Fruit fly (Drosophila melanogaster): ENCODE results near the gene CG13855.

The CG13855 gene

dm6 chr3R:22367126-22368076, 38.3 kb upstream of the CG13855 start, which contains the start of the genes Polr3F and PyK:
Gene Polr3F, minus strand, starts transcription at chr3R:22367373.
Gene PyK, plus strand, starts transcription at chr3R:22367536.
- TF ChIP-seq Nf-YA (GFP tag; IDR thresholded peaks at IDR 0.05): no peak
- no peak for TF ChIP-seq CG5245 (GFP tag; optimal IDR thresholded peaks at IDR 0.05)
- TF ChIP-seq Gug (GFP tag; IDR thresholded peaks at IDR 0.05): no peak
- TF ChIP-seq wdn (GFP tag; IDR thresholded peaks at IDR 0.05): no peak
- TF ChIP-seq CG11456 (GFP tag; IDR thresholded peaks at IDR 0.05): no peak
- TF ChIP-seq CG12219 (GFP tag; optimal IDR thresholded peaks at IDR 0.05): no peak
- no peak for TF ChIP-seq CG15479 (GFP tag; optimal IDR thresholded peaks at IDR 0.05)
- no peak for TF ChIP-seq grn (GFP tag; optimal IDR thresholded peaks at IDR 0.05)
- no peak for TF ChIP-seq fu2 (GFP tag; optimal IDR thresholded peaks at IDR 0.05)
- peak; percentile 50; the same call in 1 of the 2 replicates for TF ChIP-seq CG31441 (GFP tag; IDR thresholded peaks at IDR 0.05)
- TF ChIP-seq CG43689 (GFP tag; IDR thresholded peaks at IDR 0.05): no peak
- TF ChIP-seq gt (GFP tag; IDR thresholded peaks at IDR 0.05): no peak
- TF ChIP-seq CG11247 (GFP tag; IDR thresholded peaks at IDR 0.05): no peak
- TF ChIP-seq CG13775 (GFP tag; optimal IDR thresholded peaks at IDR 0.05): peak; percentile 40
- TF ChIP-seq HHEX (GFP tag; optimal IDR thresholded peaks at IDR 0.05): peak; percentile 14
- peak; percentile 5 for TF ChIP-seq CG10654 (GFP tag; optimal IDR thresholded peaks at IDR 0.05)
- peak; percentile 13 for TF ChIP-seq CG15696 (tag; optimal IDR thresholded peaks at IDR 0.05)
- no peak for TF ChIP-seq CG11560 (tag; IDR thresholded peaks at IDR 0.05)
- no peak for TF ChIP-seq nerfin-1 (tag; optimal IDR thresholded peaks at IDR 0.05)
- TF ChIP-seq CG1602 (GFP tag; optimal IDR thresholded peaks at IDR 0.05): no peak
- no peak for TF ChIP-seq CG10321 (GFP tag; IDR thresholded peaks at IDR 0.05)
- TF ChIP-seq GATAe (GFP tag; conservative IDR thresholded peaks at IDR 0.05): no peak
- peak; percentile 40 for TF ChIP-seq Fer3 (tag; optimal IDR thresholded peaks at IDR 0.05)
- TF ChIP-seq kah (GFP tag; optimal IDR thresholded peaks at IDR 0.05): no peak
- no peak for TF ChIP-seq pita (GFP tag; optimal IDR thresholded peaks at IDR 0.05)
- TF ChIP-seq Ssrp (tag; optimal IDR thresholded peaks at IDR 0.05): no peak
- peak; percentile 25 for TF ChIP-seq pho (GFP tag; optimal IDR thresholded peaks at IDR 0.05)
- no peak for TF ChIP-seq gcm (GFP tag; optimal IDR thresholded peaks at IDR 0.05)
- TF ChIP-seq CG18476 (GFP tag; optimal IDR thresholded peaks at IDR 0.05): peak; percentile 24
- no peak; the same call in 2 of the 3 replicates for TF ChIP-seq otp (GFP tag; IDR thresholded peaks at IDR 0.05)
- no peak for TF ChIP-seq kay (GFP tag; optimal IDR thresholded peaks at IDR 0.05)
- peak; percentile 3 for TF ChIP-seq CG16863 (GFP tag; optimal IDR thresholded peaks at IDR 0.05)
- no peak for TF ChIP-seq bigmax (GFP tag; optimal IDR thresholded peaks at IDR 0.05)
- TF ChIP-seq CG10431 (GFP tag; optimal IDR thresholded peaks at IDR 0.05): no peak
- TF ChIP-seq NC2β (GFP tag; optimal IDR thresholded peaks at IDR 0.05): no peak
- TF ChIP-seq CG3847 (GFP tag; IDR thresholded peaks at IDR 0.05): no peak
- TF ChIP-seq emc (GFP tag; optimal IDR thresholded peaks at IDR 0.05): no peak
- peak in 1 of 2 experiments; percentile 56 for TF ChIP-seq Hr51 (GFP tag; optimal IDR thresholded peaks at IDR 0.05)
- TF ChIP-seq Chrac-16 (GFP tag; optimal IDR thresholded peaks at IDR 0.05): peak; percentile 8
- TF ChIP-seq dm (GFP tag; optimal IDR thresholded peaks at IDR 0.05): peak; percentile 25
- TF ChIP-seq CG13624 (GFP tag; optimal IDR thresholded peaks at IDR 0.05): no peak
- no peak for TF ChIP-seq CG14050 (GFP tag; IDR thresholded peaks at IDR 0.05)
- TF ChIP-seq CG17361 (GFP tag; IDR thresholded peaks at IDR 0.05): peak; percentile 55; the same call in 2 of the 3 replicates
- TF ChIP-seq caup (GFP tag; optimal IDR thresholded peaks at IDR 0.05; ENCODE audit: severe bottlenecking): peak; percentile 38
- TF ChIP-seq CG10366 (GFP tag; IDR thresholded peaks at IDR 0.05): no peak
- no peak for TF ChIP-seq CG17912 (GFP tag; optimal IDR thresholded peaks at IDR 0.05)
- no peak for TF ChIP-seq CG18619 (GFP tag; optimal IDR thresholded peaks at IDR 0.05)
- TF ChIP-seq CG17612 (GFP tag; IDR thresholded peaks at IDR 0.05): no peak
- TF ChIP-seq ase (GFP tag; IDR thresholded peaks at IDR 0.05): no peak
